Fruit fly (Drosophila melanogaster): ENCODE measurements around the gene CG42831.

The CG42831 gene

DNA sequence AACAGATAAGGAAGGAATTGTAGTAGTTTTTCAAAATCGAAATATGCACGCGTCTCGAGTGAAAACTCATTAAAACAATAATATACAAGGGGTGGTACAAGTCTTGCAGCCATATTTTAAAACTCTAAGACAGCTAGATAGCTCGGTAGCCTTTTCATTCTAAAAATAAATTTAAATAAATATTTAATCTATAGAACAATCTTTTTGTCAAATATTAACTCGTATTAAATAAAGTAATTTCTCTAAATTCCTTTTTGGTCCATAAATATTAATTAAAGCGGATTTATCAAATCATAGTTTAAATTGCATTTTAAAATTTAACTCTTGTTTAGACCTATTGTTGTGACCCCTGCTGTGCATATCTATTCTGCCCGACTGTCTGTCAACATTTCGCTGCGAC, 28.7 kb downstream of the CG42831 start (continued):
- TF ChIP-seq phol (tag; optimal IDR thresholded peaks at IDR 0.05) (peak; percentile 87), CG11093 (GFP tag; IDR thresholded peaks at IDR 0.05) (no peak), gcm (GFP tag; optimal IDR thresholded peaks at IDR 0.05) (peak; percentile 39), pzg (GFP tag; optimal IDR thresholded peaks at IDR 0.05) (no peak), Atf-2 (GFP tag; optimal IDR thresholded peaks at IDR 0.05) (no peak), CG12219 (GFP tag; optimal IDR thresholded peaks at IDR 0.05) (peak; percentile 41), CG1024 (GFP tag; IDR thresholded peaks at IDR 0.05) (no peak), CG15601 (tag; optimal IDR thresholded peaks at IDR 0.05) (peak; percentile 79), row (GFP tag; IDR thresholded peaks at IDR 0.05) (peak; percentile 59), fd96Cb (tag; optimal IDR thresholded peaks at IDR 0.05) (peak; percentile 75), org-1 (GFP tag; optimal IDR thresholded peaks at IDR 0.05) (peak; percentile 38), p53 (GFP tag; optimal IDR thresholded peaks at IDR 0.05) (no peak), CG6654 (GFP tag; optimal IDR thresholded peaks at IDR 0.05) (peak; percentile 21), psq (GFP tag; optimal IDR thresholded peaks at IDR 0.05) (no peak), Nf-YB (GFP tag; optimal IDR thresholded peaks at IDR 0.05) (peak; percentile 47), CG1603 (tag; optimal IDR thresholded peaks at IDR 0.05) (peak; percentile 10), peb (GFP tag; IDR thresholded peaks at IDR 0.05) (no peak), Sry-β (GFP tag; optimal IDR thresholded peaks at IDR 0.05) (peak; percentile 23), CG3995 (GFP tag; optimal IDR thresholded peaks at IDR 0.05) (no peak), Lhr (GFP tag; optimal IDR thresholded peaks at IDR 0.05) (peak; percentile 48), CG11085 (GFP tag; IDR thresholded peaks at IDR 0.05) (no peak), Elba2 (GFP tag; optimal IDR thresholded peaks at IDR 0.05) (no peak), Eip74EF (GFP tag; optimal IDR thresholded peaks at IDR 0.05) (peak in 1 of 2 experiments; percentile 57), sqz (GFP tag; optimal IDR thresholded peaks at IDR 0.05) (peak; percentile 50), CG30020 (tag; optimal IDR thresholded peaks at IDR 0.05) (peak; percentile 13), Jarid2 (GFP tag; optimal IDR thresholded peaks at IDR 0.05) (peak; percentile 7), br (optimal IDR thresholded peaks at IDR 0.05) (no peak), kay (GFP tag; optimal IDR thresholded peaks at IDR 0.05) (no peak), chm (GFP tag; IDR thresholded peaks at IDR 0.05) (no peak), dmrt99B (tag; optimal IDR thresholded peaks at IDR 0.05) (peak; percentile 72), E2f1 (GFP tag; IDR thresholded peaks at IDR 0.05) (no peak), chn (GFP tag; optimal IDR thresholded peaks at IDR 0.05) (no peak), sens-2 (GFP tag; IDR thresholded peaks at IDR 0.05) (no peak), nerfin-1 (tag; optimal IDR thresholded peaks at IDR 0.05) (peak; percentile 43), Fer3 (tag; optimal IDR thresholded peaks at IDR 0.05) (peak; percentile 10), HLHmδ (GFP tag; optimal IDR thresholded peaks at IDR 0.05) (no peak), CG14860 (GFP tag; IDR thresholded peaks at IDR 0.05; ENCODE audit: partially characterized antibody) (no peak), NfI (GFP tag; optimal IDR thresholded peaks at IDR 0.05) (no peak), Ptx1 (GFP tag; IDR thresholded peaks at IDR 0.05) (peak; percentile 47; the same call in 1 of the 2 replicates), grau (tag; optimal IDR thresholded peaks at IDR 0.05) (peak; percentile 73), CG10366 (GFP tag; IDR thresholded peaks at IDR 0.05) (no peak), Chrac-16 (GFP tag; optimal IDR thresholded peaks at IDR 0.05) (peak; percentile 28), ewg (GFP tag; optimal IDR thresholded peaks at IDR 0.05) (peak; percentile 44), Hand (GFP tag; optimal IDR thresholded peaks at IDR 0.05) (no peak), CG6854 (GFP tag; optimal IDR thresholded peaks at IDR 0.05) (no peak), sens (GFP tag) (peak; percentile 82), Abd-B (GFP tag; optimal IDR thresholded peaks at IDR 0.05) (peak; percentile 37), prd (optimal IDR thresholded peaks at IDR 0.05) (no peak), prd (GFP tag; IDR thresholded peaks at IDR 0.05) (peak; percentile 47; the same call in 2 of the 3 replicates), nerfin-2 (GFP tag; IDR thresholded peaks at IDR 0.05; ENCODE audit: partially characterized antibody) (no peak), CG17328 (GFP tag; IDR thresholded peaks at IDR 0.05) (peak; percentile 23; the same call in 1 of the 2 replicates)

Measured in whole organism, embryonic.